Worm (Caenorhabditis elegans) whole organism, midembryonic: ENCODE data around the gene erp-44.2.

ENCODE experiments used
- T22C8.4 ChIP-seq: fragments of 200-800 bp; sonication (Bioruptor generic); IDR thresholded peaks from 2 replicates; pipeline ENCODE4 v1.3.6; 2022; ENCODE audit warnings: missing genetic modification characterization, missing compliant biosample characterization
- cog-1 ChIP-seq: sonication (generic microtip); optimal IDR thresholded peaks from 2 replicates; lab custom pipeline; 2016; ENCODE audit warnings: missing genetic modification characterization, missing compliant biosample characterization
- flt-1 ChIP-seq: fragments of 200-800 bp; sonication (Bioruptor generic); IDR thresholded peaks from 2 replicates; pipeline ENCODE4 v1.3.6; 2022; ENCODE audit warnings: missing genetic modification characterization, missing compliant biosample characterization
- klf-2 ChIP-seq: fragments of 200-800 bp; sonication (Bioruptor generic); conservative IDR thresholded peaks from 2 replicates; pipeline ENCODE4 v1.3.6; 2022; ENCODE audit warnings: missing genetic modification reagents, missing genetic modification characterization, missing compliant biosample characterization
- med-1 ChIP-seq: sonication (generic microtip); optimal IDR thresholded peaks from 2 replicates; lab custom pipeline; 2017; ENCODE audit warnings: missing genetic modification characterization, mild to moderate bottlenecking, missing compliant biosample characterization, antibody characterized with exemption, missing genetic modification reagents; ENCODE audit not compliant: insufficient read depth
- ref-1 ChIP-seq: fragments of 200-800 bp; sonication (Bioruptor generic); conservative IDR thresholded peaks from 2 replicates; pipeline ENCODE4 v1.3.6; 2022; ENCODE audit warnings: missing genetic modification reagents, missing genetic modification characterization, missing compliant biosample characterization
- tab-1 ChIP-seq: fragments of 200-800 bp; sonication (Bioruptor generic); IDR thresholded peaks from 2 replicates; pipeline ENCODE4 v1.3.6; 2022; ENCODE audit warnings: missing genetic modification characterization, missing compliant biosample characterization
- ztf-23 ChIP-seq: fragments of 200-800 bp; sonication (Bioruptor generic); IDR thresholded peaks from 2 replicates; pipeline ENCODE4 v1.3.6; 2022; ENCODE audit warnings: missing genetic modification reagents, missing genetic modification characterization, missing compliant biosample characterization
- ztf-29 ChIP-seq: fragments of 200-800 bp; sonication (Bioruptor generic); IDR thresholded peaks from 2 replicates; pipeline ENCODE4 v1.3.6; 2022; ENCODE audit warnings: missing genetic modification reagents, missing genetic modification characterization, missing compliant biosample characterization

erp-44.2 gene

ce11 chrIV:7829275-7829938 is 5.1 kb downstream of the erp-44.2 start, which contains the start of gene C06A6.4:
C06A6.4 (minus strand) TSS chrIV:7829298.
- TF ChIP-seq tab-1 (GFP tag; lab: Robert Waterston, UW) (no peak), flt-1 (GFP tag; lab: Robert Waterston, UW) (no peak), T22C8.4 (GFP tag; lab: Robert Waterston, UW) (no peak), med-1 (no peak), cog-1 (tag; lab: Kevin White, UChicago) (no peak), ztf-29 (GFP tag; lab: Robert Waterston, UW) (no peak), klf-2 (no peak)

ce11 chrIV:7824649-7825048 is 9.8 kb downstream of the erp-44.2 start:
- TF ChIP-seq ztf-29 (GFP tag; lab: Robert Waterston, UW) (no peak), flt-1 (GFP tag; lab: Robert Waterston, UW) (no peak), tab-1 (GFP tag; lab: Robert Waterston, UW) (no peak), cog-1 (tag; lab: Kevin White, UChicago) (no peak), ref-1 (GFP tag; lab: Robert Waterston, UW) (no peak), ztf-23 (GFP tag; lab: Robert Waterston, UW) (no peak), med-1 (no peak), klf-2 (no peak), T22C8.4 (GFP tag; lab: Robert Waterston, UW) (no peak)

ce11 chrIV:7822524-7822923 is 12.0 kb downstream of the erp-44.2 start, which contains the start of gene T14A8.2:
T14A8.2 (minus strand) TSS chrIV:7822624.
- no peak for TF ChIP-seq klf-2
- TF ChIP-seq cog-1 (tag; lab: Kevin White, UChicago) = no peak
- no peak for TF ChIP-seq T22C8.4 (GFP tag; lab: Robert Waterston, UW)
- no peak for TF ChIP-seq ztf-23 (GFP tag; lab: Robert Waterston, UW)
- no peak for TF ChIP-seq ztf-29 (GFP tag; lab: Robert Waterston, UW)
- TF ChIP-seq flt-1 (GFP tag; lab: Robert Waterston, UW) = no peak
- TF ChIP-seq med-1 = no peak

ce11 chrIV:7817852-7818251 is 16.6 kb downstream of the erp-44.2 start, which contains the start of gene ric-3:
ric-3 (plus strand) TSS chrIV:7818251.
- peak; percentile 60 for TF ChIP-seq cog-1 (tag; lab: Kevin White, UChicago)
- TF ChIP-seq T22C8.4 (GFP tag; lab: Robert Waterston, UW) = no peak

- TF ChIP-seq flt-1 (GFP tag; lab: Robert Waterston, UW) = no peak
- TF ChIP-seq ztf-29 (GFP tag; lab: Robert Waterston, UW) = no peak
- no peak for TF ChIP-seq klf-2
- TF ChIP-seq ref-1 (GFP tag; lab: Robert Waterston, UW) = no peak
- TF ChIP-seq T22C8.4 (GFP tag; lab: Robert Waterston, UW) = no peak
- no peak for TF ChIP-seq med-1
- no peak for TF ChIP-seq cog-1 (tag; lab: Kevin White, UChicago)
- TF ChIP-seq tab-1 (GFP tag; lab: Robert Waterston, UW) = no peak
- no peak for TF ChIP-seq ztf-23 (GFP tag; lab: Robert Waterston, UW)
Measured at ce11 chrIV:7816402-7817102, 17.9 kb downstream of the erp-44.2 start.

- TF ChIP-seq T22C8.4 (GFP tag; lab: Robert Waterston, UW) (no peak), cog-1 (tag; lab: Kevin White, UChicago) (no peak), klf-2 (no peak), tab-1 (GFP tag; lab: Robert Waterston, UW) (no peak), ztf-29 (GFP tag; lab: Robert Waterston, UW) (no peak), ztf-23 (GFP tag; lab: Robert Waterston, UW) (no peak), med-1 (no peak), ref-1 (GFP tag; lab: Robert Waterston, UW) (no peak), flt-1 (GFP tag; lab: Robert Waterston, UW) (no peak)
Measured at ce11 chrIV:7815683-7816183, 18.7 kb downstream of the erp-44.2 start, which contains the start of gene cdgs-1. cdgs-1 (minus strand) TSS chrIV:7815733.

- TF ChIP-seq flt-1 (GFP tag; lab: Robert Waterston, UW) (no peak), klf-2 (no peak), ztf-23 (GFP tag; lab: Robert Waterston, UW) (no peak), ztf-29 (GFP tag; lab: Robert Waterston, UW) (no peak), cog-1 (tag; lab: Kevin White, UChicago) (no peak), tab-1 (GFP tag; lab: Robert Waterston, UW) (no peak), med-1 (no peak), T22C8.4 (GFP tag; lab: Robert Waterston, UW) (no peak), ref-1 (GFP tag; lab: Robert Waterston, UW) (no peak)
Measured at ce11 chrIV:7812709-7813108, 21.8 kb downstream of the erp-44.2 start, which contains the start of gene zgpa-1. zgpa-1 (minus strand) TSS chrIV:7812809.

ce11 chrIV:7808583-7808982 is 25.9 kb downstream of the erp-44.2 start, which contains the start of gene C33H5.1:
C33H5.1 (plus strand) TSS chrIV:7808912.
- no peak for TF ChIP-seq klf-2
- TF ChIP-seq tab-1 (GFP tag; lab: Robert Waterston, UW) = no peak
- TF ChIP-seq T22C8.4 (GFP tag; lab: Robert Waterston, UW) = no peak
- no peak for TF ChIP-seq ztf-23 (GFP tag; lab: Robert Waterston, UW)
- no peak for TF ChIP-seq cog-1 (tag; lab: Kevin White, UChicago)

- TF ChIP-seq klf-2 (no peak), flt-1 (GFP tag; lab: Robert Waterston, UW) (no peak), ztf-29 (GFP tag; lab: Robert Waterston, UW) (no peak), ztf-23 (GFP tag; lab: Robert Waterston, UW) (no peak), ref-1 (GFP tag; lab: Robert Waterston, UW) (no peak)
Measured at ce11 chrIV:7804740-7805139, 29.7 kb downstream of the erp-44.2 start, which contains the start of gene C33H5.2. C33H5.2 (plus strand) TSS chrIV:7805040.
